Worm (Caenorhabditis elegans) whole organism, L4 larva: Measurements from ENCODE around the gene C16D9.9.

ENCODE experiments used
- ceh-28 ChIP-seq: fragments of 150-350 bp; optimal IDR thresholded peaks from 2 replicates; lab custom pipeline; 2014; ENCODE audit warnings: missing biosample characterization, missing genetic modification reagents, missing genetic modification characterization
- ceh-32 ChIP-seq: sonication (generic microtip); optimal IDR thresholded peaks from 2 replicates; lab custom pipeline; 2016; ENCODE audit warnings: mild to moderate bottlenecking, missing genetic modification characterization, missing compliant biosample characterization; ENCODE audit not compliant: poor library complexity
- fos-1 ChIP-seq: fragments of 150-350 bp; optimal IDR thresholded peaks from 2 replicates; lab custom pipeline; 2014; ENCODE audit warnings: missing biosample characterization, missing genetic modification characterization
- jun-1 ChIP-seq: fragments of 150-350 bp; optimal IDR thresholded peaks from 2 replicates; lab custom pipeline; 2014; ENCODE audit warnings: missing biosample characterization, missing genetic modification reagents, missing genetic modification characterization
- lin-13 ChIP-seq: fragments of 150-350 bp; optimal IDR thresholded peaks from 2 replicates; lab custom pipeline; 2014; ENCODE audit warnings: missing biosample characterization, missing genetic modification reagents, missing genetic modification characterization
- nhr-11 ChIP-seq: fragments of 150-350 bp; optimal IDR thresholded peaks from 2 replicates; lab custom pipeline; 2014; ENCODE audit warnings: missing biosample characterization, missing genetic modification characterization
- nhr-25 ChIP-seq: sonication (generic microtip); optimal IDR thresholded peaks from 2 replicates; lab custom pipeline; 2017; ENCODE audit warnings: missing genetic modification characterization, mild to moderate bottlenecking, missing compliant biosample characterization, antibody characterized with exemption, moderate library complexity, borderline replicate concordance; ENCODE audit not compliant: insufficient read depth
- nhr-28 ChIP-seq: fragments of 150-350 bp; optimal IDR thresholded peaks from 2 replicates; lab custom pipeline; 2014; ENCODE audit warnings: missing biosample characterization, missing genetic modification characterization
- nhr-6 ChIP-seq: fragments of 150-350 bp; optimal IDR thresholded peaks from 2 replicates; lab custom pipeline; 2014; ENCODE audit warnings: missing biosample characterization, missing genetic modification characterization
- pqm-1 ChIP-seq: sonication (generic microtip); optimal IDR thresholded peaks from 2 replicates; lab custom pipeline; 2017; ENCODE audit warnings: missing biosample characterization, missing genetic modification characterization
- tag-97 ChIP-seq: fragments of 200-800 bp; sonication (Bioruptor generic); IDR thresholded peaks from 2 replicates; pipeline ENCODE4 v1.3.6; 2022; ENCODE audit warnings: missing genetic modification characterization, missing compliant biosample characterization
- zag-1 ChIP-seq: fragments of 150-350 bp; optimal IDR thresholded peaks from 2 replicates; lab custom pipeline; 2014; ENCODE audit warnings: missing biosample characterization, missing genetic modification characterization

DNA sequence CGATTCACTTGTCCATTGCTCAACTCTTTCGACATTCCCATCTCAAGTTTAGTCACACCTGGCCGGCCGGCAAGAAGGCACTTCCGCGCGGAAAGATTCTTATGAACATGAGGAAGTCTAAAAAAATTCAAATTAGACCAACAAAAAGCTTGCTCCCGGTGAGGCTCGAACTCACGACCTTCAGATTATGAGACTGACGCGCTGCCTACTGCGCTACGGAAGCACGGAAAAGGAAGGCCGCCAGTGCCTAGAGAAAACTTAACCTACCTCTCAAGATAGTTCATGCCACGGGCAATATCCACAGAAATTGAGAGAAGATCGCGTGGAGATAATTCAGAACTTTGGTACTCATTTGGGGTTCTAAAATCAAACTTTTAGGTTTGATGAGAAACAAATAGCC lies 34.0 kb upstream of the C16D9.9 start:
- TF ChIP-seq nhr-6 (tag; lab: Kevin White, UChicago) (no peak), ceh-28 (no peak), fos-1 (no peak), jun-1 (no peak), nhr-28 (tag; lab: Kevin White, UChicago) (no peak), zag-1 (tag; lab: Kevin White, UChicago) (no peak), pqm-1 (tag; lab: Kevin White, UChicago) (no peak), nhr-25 (no peak), lin-13 (GFP tag; lab: Kevin White, UChicago) (no peak), tag-97 (GFP tag; lab: Robert Waterston, UW) (no peak), ceh-32 (tag; lab: Kevin White, UChicago) (no peak), nhr-11 (no peak)
